Worm (Caenorhabditis elegans) whole organism, mixed stage, embryonic: Measurements from ENCODE around the gene nhl-2.

Source experiments
- blmp-1 ChIP-seq: fragments of 150-350 bp; optimal IDR thresholded peaks from 2 replicates; lab custom pipeline; 2014; ENCODE audit warnings: missing biosample characterization, missing genetic modification characterization
- ceh-43 ChIP-seq: fragments of 200-800 bp; sonication (Bioruptor generic); optimal IDR thresholded peaks from 2 replicates; lab custom pipeline; 2018; ENCODE audit warnings: mild to moderate bottlenecking, missing genetic modification characterization, moderate library complexity, missing compliant biosample characterization
- ces-1 ChIP-seq: fragments of 150-350 bp; optimal IDR thresholded peaks from 2 replicates; lab custom pipeline; 2014; ENCODE audit warnings: missing biosample characterization, missing genetic modification reagents, missing genetic modification characterization
- flh-1 ChIP-seq: fragments of 200-800 bp; sonication (Bioruptor generic); optimal IDR thresholded peaks from 2 replicates; lab custom pipeline; 2018; ENCODE audit warnings: mild to moderate bottlenecking, missing genetic modification characterization, moderate library complexity, missing compliant biosample characterization
- lin-13 ChIP-seq: fragments of 150-350 bp; optimal IDR thresholded peaks from 2 replicates; lab custom pipeline; 2014; ENCODE audit warnings: missing biosample characterization, missing genetic modification characterization
- mep-1 ChIP-seq: fragments of 150-350 bp; optimal IDR thresholded peaks from 2 replicates; lab custom pipeline; 2017; ENCODE audit warnings: missing biosample characterization, missing genetic modification reagents, missing genetic modification characterization, inconsistent platforms
- nhr-12 ChIP-seq: fragments of 150-350 bp; optimal IDR thresholded peaks from 2 replicates; lab custom pipeline; 2014; ENCODE audit warnings: missing biosample characterization, missing genetic modification characterization
- nhr-237 ChIP-seq: fragments of 150-350 bp; optimal IDR thresholded peaks from 2 replicates; lab custom pipeline; 2014; ENCODE audit warnings: missing biosample characterization, missing genetic modification characterization
- pha-4 ChIP-seq: fragments of 150-350 bp; optimal IDR thresholded peaks from 2 replicates; lab custom pipeline; 2018; ENCODE audit warnings: missing biosample characterization, missing genetic modification reagents, missing genetic modification characterization
- snpc-4 ChIP-seq: fragments of 150-350 bp; optimal IDR thresholded peaks from 2 replicates; lab custom pipeline; 2014; ENCODE audit warnings: missing biosample characterization, missing genetic modification characterization
- sptf-1 ChIP-seq: sonication (generic microtip); optimal IDR thresholded peaks from 2 replicates; lab custom pipeline; 2017; ENCODE audit warnings: mild to moderate bottlenecking, missing genetic modification characterization, moderate library complexity, missing compliant biosample characterization
- unc-120 ChIP-seq: sonication (generic microtip); optimal IDR thresholded peaks from 2 replicates; lab custom pipeline; 2017; ENCODE audit warnings: missing genetic modification characterization, missing compliant biosample characterization; ENCODE audit not compliant: poor library complexity, severe bottlenecking
- unc-62 ChIP-seq: fragments of 150-350 bp; optimal IDR thresholded peaks from 2 replicates; lab custom pipeline; 2014; ENCODE audit warnings: missing biosample characterization, missing genetic modification reagents, missing genetic modification characterization

- TF ChIP-seq unc-62 (GFP tag; lab: Kevin White, UChicago) (no peak), nhr-237 (tag; lab: Kevin White, UChicago) (no peak), ces-1 (no peak), nhr-12 (tag; lab: Kevin White, UChicago) (no peak), ceh-43 (GFP tag; lab: Kevin White, UChicago) (no peak), snpc-4 (tag; lab: Kevin White, UChicago) (no peak), pha-4 (tag; lab: Kevin White, UChicago) (no peak), blmp-1 (no peak), sptf-1 (tag; lab: Kevin White, UChicago) (no peak), unc-120 (tag; lab: Kevin White, UChicago) (no peak), flh-1 (no peak), mep-1 (tag; lab: Kevin White, UChicago) (no peak), lin-13 (no peak)
Measured at ce11 chrIII:4937022-4937421, 38.1 kb upstream of the nhl-2 start, which contains the start of gene fsn-1.
